Worm (Caenorhabditis elegans) whole organism, L3 larva: ENCODE data around the gene F40A3.6.

Experiments used
- R02D3.7 ChIP-seq: fragments of 150-350 bp; optimal IDR thresholded peaks from 2 replicates; lab custom pipeline; 2014; ENCODE audit warnings: missing biosample characterization, missing genetic modification characterization
- aly-2 ChIP-seq: fragments of 150-350 bp; optimal IDR thresholded peaks from 2 replicates; lab custom pipeline; 2014; ENCODE audit warnings: missing biosample characterization, missing genetic modification characterization
- ama-1 ChIP-seq: fragments of 150-350 bp; optimal IDR thresholded peaks from 2 replicates; lab custom pipeline; 2018
- ceh-16 ChIP-seq: sonication (generic microtip); optimal IDR thresholded peaks from 2 replicates; lab custom pipeline; 2017; ENCODE audit warnings: missing biosample characterization, missing genetic modification characterization
- ceh-28 ChIP-seq: fragments of 150-350 bp; optimal IDR thresholded peaks from 2 replicates; lab custom pipeline; 2014; ENCODE audit warnings: missing biosample characterization, missing genetic modification reagents, missing genetic modification characterization
- ceh-82 ChIP-seq: fragments of 150-350 bp; optimal IDR thresholded peaks from 2 replicates; lab custom pipeline; 2014; ENCODE audit warnings: missing biosample characterization, missing genetic modification characterization
- ceh-9 ChIP-seq: sonication (generic microtip); optimal IDR thresholded peaks from 2 replicates; lab custom pipeline; 2018; ENCODE audit warnings: missing biosample characterization, missing genetic modification characterization
- daf-12 ChIP-seq: fragments of 150-350 bp; optimal IDR thresholded peaks from 2 replicates; lab custom pipeline; 2014; ENCODE audit warnings: missing biosample characterization, missing genetic modification reagents, missing genetic modification characterization
- egl-27 ChIP-seq: sonication (generic microtip); optimal IDR thresholded peaks from 4 replicates; lab custom pipeline; 2017; ENCODE audit warnings: missing biosample characterization, missing genetic modification reagents, missing genetic modification characterization
- egl-5 ChIP-seq: fragments of 150-350 bp; optimal IDR thresholded peaks from 2 replicates; lab custom pipeline; 2017; ENCODE audit warnings: missing biosample characterization, missing genetic modification reagents, missing genetic modification characterization, inconsistent platforms
- elt-1 ChIP-seq: fragments of 150-350 bp; optimal IDR thresholded peaks from 2 replicates; lab custom pipeline; 2014; ENCODE audit warnings: missing biosample characterization, missing genetic modification characterization
- elt-2 ChIP-seq: sonication (generic microtip); optimal IDR thresholded peaks from 2 replicates; lab custom pipeline; 2016; ENCODE audit warnings: missing genetic modification reagents, mild to moderate bottlenecking, missing genetic modification characterization, missing compliant biosample characterization
- elt-3 ChIP-seq, 3 experiments: fragments of 150-350 bp in 1 of 3; sonication (generic microtip) in 2 of 3; optimal IDR thresholded peaks; 2 replicates in 2 of 3; 4 replicates in 1 of 3; lab custom pipeline; 2014 to 2017; ENCODE audit warnings: missing biosample characterization in 3 of 3, missing genetic modification characterization in 3 of 3
- eor-1 ChIP-seq, 2 experiments: fragments of 150-350 bp; optimal IDR thresholded peaks; 2 replicates each; lab custom pipeline; 2014 to 2018; ENCODE audit warnings: missing biosample characterization in 2 of 2, missing genetic modification characterization in 2 of 2
- fkh-10 ChIP-seq: sonication (generic microtip); optimal IDR thresholded peaks from 2 replicates; lab custom pipeline; 2017; ENCODE audit warnings: missing biosample characterization, missing genetic modification reagents, missing genetic modification characterization
- fkh-2 ChIP-seq: fragments of 150-350 bp; optimal IDR thresholded peaks from 2 replicates; lab custom pipeline; 2014; ENCODE audit warnings: missing biosample characterization, missing genetic modification reagents, missing genetic modification characterization
- hmg-11 ChIP-seq: sonication (generic microtip); optimal IDR thresholded peaks from 2 replicates; lab custom pipeline; 2016; ENCODE audit warnings: missing genetic modification characterization, missing compliant biosample characterization
- lin-15B ChIP-seq: fragments of 150-350 bp; optimal IDR thresholded peaks from 2 replicates; lab custom pipeline; 2014; ENCODE audit warnings: missing biosample characterization, missing genetic modification characterization
- lin-39 ChIP-seq: fragments of 150-350 bp; optimal IDR thresholded peaks from 2 replicates; lab custom pipeline; 2018; ENCODE audit warnings: missing biosample characterization, missing genetic modification reagents, missing genetic modification characterization
- lsy-12 ChIP-seq: sonication (generic microtip); optimal IDR thresholded peaks from 2 replicates; lab custom pipeline; 2016; ENCODE audit warnings: mild to moderate bottlenecking, missing genetic modification characterization, missing compliant biosample characterization
- mml-1 ChIP-seq: fragments of 150-350 bp; sonication (generic microtip); optimal IDR thresholded peaks from 3 replicates; lab custom pipeline; 2014; ENCODE audit warnings: missing biosample characterization, missing genetic modification characterization
- nfya-1 ChIP-seq: sonication (generic microtip); optimal IDR thresholded peaks from 2 replicates; lab custom pipeline; 2017; ENCODE audit warnings: missing genetic modification characterization, mild to moderate bottlenecking, missing compliant biosample characterization, antibody characterized with exemption, moderate library complexity; ENCODE audit not compliant: insufficient read depth
- nhr-11 ChIP-seq: fragments of 150-350 bp; optimal IDR thresholded peaks from 2 replicates; lab custom pipeline; 2014; ENCODE audit warnings: missing biosample characterization, missing genetic modification characterization
- nhr-23 ChIP-seq: fragments of 150-350 bp; optimal IDR thresholded peaks from 2 replicates; lab custom pipeline; 2014; ENCODE audit warnings: missing biosample characterization, missing genetic modification reagents, missing genetic modification characterization
- nhr-237 ChIP-seq: fragments of 150-350 bp; optimal IDR thresholded peaks from 2 replicates; lab custom pipeline; 2014; ENCODE audit warnings: missing biosample characterization, missing genetic modification characterization
- nhr-25 ChIP-seq: sonication (generic microtip); optimal IDR thresholded peaks from 2 replicates; lab custom pipeline; 2017; ENCODE audit warnings: missing biosample characterization, missing genetic modification characterization
- nhr-28 ChIP-seq: fragments of 150-350 bp; optimal IDR thresholded peaks from 2 replicates; lab custom pipeline; 2014; ENCODE audit warnings: missing biosample characterization, missing genetic modification characterization
- nhr-43 ChIP-seq: sonication (generic microtip); optimal IDR thresholded peaks from 2 replicates; lab custom pipeline; 2016; ENCODE audit warnings: mild to moderate bottlenecking, missing genetic modification characterization, missing compliant biosample characterization; ENCODE audit not compliant: poor library complexity, severe bottlenecking
- nhr-67 ChIP-seq: fragments of 150-350 bp; optimal IDR thresholded peaks from 2 replicates; lab custom pipeline; 2014; ENCODE audit warnings: missing biosample characterization, missing genetic modification characterization
- nhr-77 ChIP-seq: fragments of 150-350 bp; optimal IDR thresholded peaks from 2 replicates; lab custom pipeline; 2014; ENCODE audit warnings: missing biosample characterization, missing genetic modification characterization
- pha-4 ChIP-seq: fragments of 150-350 bp; optimal IDR thresholded peaks from 2 replicates; lab custom pipeline; 2014; ENCODE audit warnings: missing biosample characterization, missing genetic modification reagents, missing genetic modification characterization
- pqm-1 ChIP-seq: fragments of 150-350 bp; optimal IDR thresholded peaks from 2 replicates; lab custom pipeline; 2017; ENCODE audit warnings: missing biosample characterization, missing genetic modification characterization, inconsistent platforms
- sea-2 ChIP-seq: fragments of 150-350 bp; sonication (generic microtip); optimal IDR thresholded peaks from 4 replicates; lab custom pipeline; 2014; ENCODE audit warnings: missing biosample characterization, missing genetic modification reagents, missing genetic modification characterization
- skn-1 ChIP-seq: fragments of 150-350 bp; optimal IDR thresholded peaks from 2 replicates; lab custom pipeline; 2014; ENCODE audit warnings: missing biosample characterization, missing genetic modification characterization
- snpc-4 ChIP-seq: fragments of 150-350 bp; optimal IDR thresholded peaks from 2 replicates; lab custom pipeline; 2014; ENCODE audit warnings: missing biosample characterization, missing genetic modification characterization
- tbx-2 ChIP-seq: sonication (generic microtip); optimal IDR thresholded peaks from 2 replicates; lab custom pipeline; 2016; ENCODE audit warnings: mild to moderate bottlenecking, missing genetic modification characterization, missing compliant biosample characterization
- unc-62 ChIP-seq: fragments of 150-350 bp; sonication (generic microtip); optimal IDR thresholded peaks from 4 replicates; lab custom pipeline; 2014; ENCODE audit warnings: missing biosample characterization, missing genetic modification reagents, missing genetic modification characterization
- zag-1 ChIP-seq: fragments of 150-350 bp; optimal IDR thresholded peaks from 2 replicates; lab custom pipeline; 2014; ENCODE audit warnings: missing biosample characterization, missing genetic modification characterization
- ztf-11 ChIP-seq: fragments of 150-350 bp; optimal IDR thresholded peaks from 2 replicates; lab custom pipeline; 2014; ENCODE audit warnings: missing biosample characterization, missing genetic modification characterization

Gene F40A3.6

DNA sequence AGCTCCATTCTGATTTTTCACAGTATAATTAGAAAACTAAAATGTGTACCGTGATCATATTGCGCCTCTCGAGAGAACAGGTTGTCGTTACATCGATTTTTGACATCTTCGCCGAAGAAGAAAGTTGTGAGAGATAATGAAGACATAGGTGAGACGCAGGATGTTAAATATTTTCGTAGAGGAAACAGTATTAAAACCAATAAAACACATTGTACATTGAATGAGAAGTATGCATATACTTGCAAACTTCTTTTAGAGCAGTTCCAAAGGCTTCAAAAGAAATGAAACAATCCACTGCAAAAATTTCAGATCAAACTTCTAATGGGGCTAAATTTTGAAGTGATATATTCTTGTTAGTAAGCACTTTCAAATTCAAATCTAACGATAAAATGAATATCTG, 23.0 kb downstream of the F40A3.6 start, which contains the start of gene nipi-4:
nipi-4 (minus strand) TSS at position 101 of the 400 bp plus-strand sequence.
- peak; percentile 4 for TF ChIP-seq nhr-23 (tag; lab: Kevin White, UChicago)
- TF ChIP-seq hmg-11 (tag; lab: Kevin White, UChicago), result no peak

ce11 chrV:7864663-7865062, 29.0 kb downstream of the F40A3.6 start, which contains the start of gene C37C3.11:
Gene C37C3.11, minus strand, starts transcription at chrV:7864763.
- TF ChIP-seq pqm-1 (tag; lab: Kevin White, UChicago) (no peak), elt-3 (tag; optimal IDR thresholded peaks at IDR 0.05; lab: Kevin White, UChicago) (no peak), sea-2 (no peak), elt-1 (tag; lab: Kevin White, UChicago) (no peak), lin-39 (tag; lab: Kevin White, UChicago) (no peak), ama-1 (lab: Kevin White, UChicago) (no peak), nhr-77 (tag; lab: Kevin White, UChicago) (no peak), mml-1 (no peak), unc-62 (GFP tag; lab: Kevin White, UChicago) (no peak), lsy-12 (tag; lab: Kevin White, UChicago) (no peak), egl-5 (no peak), nhr-43 (tag; lab: Kevin White, UChicago) (no peak), daf-12 (no peak), fkh-10 (GFP tag; lab: Kevin White, UChicago) (no peak), nhr-25 (tag; lab: Kevin White, UChicago) (no peak), hmg-11 (tag; lab: Kevin White, UChicago) (no peak), nhr-23 (tag; lab: Kevin White, UChicago) (no peak), aly-2 (tag; lab: Kevin White, UChicago) (no peak), lin-15B (no peak), R02D3.7 (tag; lab: Kevin White, UChicago) (no peak)

DNA sequence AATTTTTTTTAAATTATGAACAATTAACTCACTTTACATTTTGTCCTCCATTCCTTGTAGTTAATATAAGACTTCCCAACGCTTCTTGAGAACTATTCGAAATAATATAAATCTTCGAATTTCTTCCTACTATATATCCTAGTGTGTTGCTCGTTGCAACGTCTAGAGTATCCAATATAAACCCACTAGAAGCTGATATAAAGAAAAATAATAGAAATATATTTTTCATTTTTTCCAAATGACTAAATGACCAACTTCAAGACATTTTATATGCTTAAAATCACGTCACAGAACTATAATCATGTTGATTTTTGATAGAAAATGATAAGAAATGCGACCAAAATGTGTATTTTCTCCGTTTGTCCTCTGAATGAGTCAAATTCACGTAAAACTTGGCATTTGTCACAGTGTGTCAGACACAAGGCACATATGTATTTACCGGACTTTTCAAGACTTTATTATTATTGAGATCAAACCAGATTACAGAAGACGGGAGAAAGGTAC, 30.6 kb downstream of the F40A3.6 start, which contains the start of gene C37C3.10:
C37C3.10 (minus strand) TSS at position 51 of the 504 bp plus-strand sequence.
- TF ChIP-seq pqm-1 (tag; lab: Kevin White, UChicago) (peak; percentile 64), nfya-1 (no peak), skn-1 (no peak)

DNA sequence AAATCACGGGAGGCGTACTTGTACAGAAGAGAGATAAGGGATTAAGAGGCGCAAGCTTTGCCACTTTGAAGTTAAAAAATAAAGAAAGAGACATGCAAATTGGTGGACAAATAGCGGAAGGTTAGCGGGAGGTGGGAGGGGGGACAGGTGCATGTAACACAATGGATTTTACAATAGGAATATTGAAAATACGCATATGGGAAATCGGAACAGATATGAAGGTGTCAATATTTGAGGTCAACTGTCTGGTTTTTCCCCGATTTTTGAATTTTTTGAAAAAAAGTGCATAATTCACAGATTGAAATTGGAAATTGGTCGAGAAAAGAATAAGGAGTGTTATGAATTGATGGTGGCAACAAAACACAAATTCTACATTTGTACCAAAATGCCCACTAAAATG, 31.9 kb downstream of the F40A3.6 start, which contains the start of gene C37C3.17:
C37C3.17 (minus strand) TSS at position 101 of the 400 bp plus-strand sequence.
- TF ChIP-seq tbx-2 (no peak), ceh-82 (tag; lab: Kevin White, UChicago) (no peak), skn-1 (no peak), lin-39 (tag; lab: Kevin White, UChicago) (no peak), elt-1 (tag; lab: Kevin White, UChicago) (no peak), daf-12 (no peak), sea-2 (no peak), fkh-2 (no peak), hmg-11 (tag; lab: Kevin White, UChicago) (no peak), egl-5 (no peak), nhr-43 (tag; lab: Kevin White, UChicago) (no peak), nhr-237 (tag; lab: Kevin White, UChicago) (no peak), nfya-1 (no peak)
- TF ChIP-seq, all 47 proteins: peak for 0

DNA sequence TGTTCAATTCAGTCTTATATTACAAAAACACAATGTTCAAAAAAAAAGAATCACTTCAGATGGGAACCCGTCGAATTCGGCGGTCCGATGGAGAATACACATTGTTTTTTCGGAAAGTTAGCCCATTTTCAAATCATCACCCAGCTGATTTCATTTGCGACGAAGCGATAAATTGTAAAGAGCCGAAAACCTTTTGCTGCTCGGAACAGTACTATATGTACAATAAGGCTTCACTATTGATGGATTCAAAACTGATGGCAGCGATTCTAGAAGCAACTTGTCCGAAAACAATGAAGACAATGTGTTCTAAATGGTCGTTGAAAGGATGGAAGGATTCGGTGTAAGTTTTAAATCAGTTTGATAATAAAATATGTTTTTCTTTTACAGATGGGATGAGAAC, 35.7 kb downstream of the F40A3.6 start, which contains the start of gene C37C3.1:
C37C3.1 (plus strand) TSS at position 33 of the 400 bp plus-strand sequence.
- TF ChIP-seq nhr-43 (tag; lab: Kevin White, UChicago), result peak; percentile 56
- TF ChIP-seq tbx-2, result peak; percentile 13
- no peak for TF ChIP-seq unc-62 (GFP tag; lab: Kevin White, UChicago)
- no peak for TF ChIP-seq lin-39 (tag; lab: Kevin White, UChicago)
- no peak for TF ChIP-seq ceh-82 (tag; lab: Kevin White, UChicago)
- no peak for TF ChIP-seq snpc-4 (tag; lab: Kevin White, UChicago)
- TF ChIP-seq eor-1 (tag; optimal IDR thresholded peaks at IDR 0.05; lab: Kevin White, UChicago), result no peak
- TF ChIP-seq zag-1 (tag; lab: Kevin White, UChicago), result no peak
- TF ChIP-seq mml-1, result no peak
- TF ChIP-seq skn-1, result no peak
- TF ChIP-seq lin-15B, result no peak
- no peak for TF ChIP-seq elt-1 (tag; lab: Kevin White, UChicago)
- no peak for TF ChIP-seq elt-3 (tag; optimal IDR thresholded peaks at IDR 0.05; lab: Kevin White, UChicago)
- TF ChIP-seq nhr-67 (tag; lab: Kevin White, UChicago), result no peak
- TF ChIP-seq ztf-11 (tag; lab: Kevin White, UChicago), result no peak
- no peak for TF ChIP-seq nhr-28 (tag; lab: Kevin White, UChicago)
- no peak for TF ChIP-seq ceh-9 (tag; lab: Kevin White, UChicago)
- no peak for TF ChIP-seq ceh-16 (tag; lab: Kevin White, UChicago)
- TF ChIP-seq egl-27 (tag; lab: Kevin White, UChicago), result no peak
- no peak for TF ChIP-seq nhr-11 (tag; lab: Kevin White, UChicago)
- peak; percentile 67 for TF ChIP-seq aly-2 (tag; lab: Kevin White, UChicago)
- no peak for TF ChIP-seq daf-12
- TF ChIP-seq nhr-77 (tag; lab: Kevin White, UChicago), result peak; percentile 15
- peak; percentile 33 for TF ChIP-seq elt-2 (tag; lab: Kevin White, UChicago)
- no peak for TF ChIP-seq pha-4
- TF ChIP-seq fkh-10 (GFP tag; lab: Kevin White, UChicago), result no peak
- TF ChIP-seq nhr-23 (tag; lab: Kevin White, UChicago), result peak; percentile 35
- TF ChIP-seq lsy-12 (tag; lab: Kevin White, UChicago), result peak; percentile 29
- no peak for TF ChIP-seq R02D3.7 (tag; lab: Kevin White, UChicago)
- TF ChIP-seq ama-1 (lab: Kevin White, UChicago), result peak; percentile 74
- TF ChIP-seq pqm-1 (tag; lab: Kevin White, UChicago), result no peak
- peak; percentile 48 for TF ChIP-seq ceh-28 (tag; lab: Kevin White, UChicago)
- TF ChIP-seq nhr-25 (tag; lab: Kevin White, UChicago), result peak; percentile 16
- TF ChIP-seq, all 47 proteins: peak for 10
